Worm (Caenorhabditis elegans) whole organism, L3 larva: ENCODE data around the gene F59B2.8.

Experiments
- ZK546.5 ChIP-seq: sonication (generic microtip); optimal IDR thresholded peaks from 2 replicates; lab custom pipeline; 2017; ENCODE audit warnings: missing biosample characterization, missing genetic modification characterization
- nhr-77 ChIP-seq: fragments of 150-350 bp; optimal IDR thresholded peaks from 2 replicates; lab custom pipeline; 2014; ENCODE audit warnings: missing biosample characterization, missing genetic modification characterization
- skn-1 ChIP-seq: fragments of 150-350 bp; optimal IDR thresholded peaks from 2 replicates; lab custom pipeline; 2014; ENCODE audit warnings: missing biosample characterization, missing genetic modification characterization

- TF ChIP-seq ZK546.5 (tag; lab: Kevin White, UChicago) (no peak), skn-1 (tag; lab: Kevin White, UChicago) (no peak), nhr-77 (tag; lab: Kevin White, UChicago) (no peak)
Measured at ce11 chrIII:8961993-8962392, 48.0 kb downstream of the F59B2.8 start, which contains the start of gene grl-25.
